Worm (Caenorhabditis elegans) whole organism, young adult: ENCODE results near the gene clec-43.

Experiments
- F10E7.11 ChIP-seq: sonication (generic microtip); optimal IDR thresholded peaks from 2 replicates; lab custom pipeline; 2017; ENCODE audit warnings: mild to moderate bottlenecking, missing genetic modification characterization, moderate library complexity, missing compliant biosample characterization
- K12H6.12 ChIP-seq: fragments of 200-800 bp; sonication (Bioruptor generic); optimal IDR thresholded peaks from 2 replicates; lab custom pipeline; 2018; ENCODE audit warnings: mild to moderate bottlenecking, missing genetic modification characterization, missing compliant biosample characterization
- ama-1 ChIP-seq, 3 experiments: fragments of 150-350 bp in 1 of 3; sonication (generic microtip) in 2 of 3; optimal IDR thresholded peaks; 2 replicates each; lab custom pipeline; 2014 to 2018; ENCODE audit warnings: missing biosample characterization in 2 of 3, missing genetic modification characterization in 2 of 3, missing genetic modification reagents in 2 of 3
- ets-4 ChIP-seq: fragments of 200-800 bp; sonication (Bioruptor generic); optimal IDR thresholded peaks from 2 replicates; lab custom pipeline; 2018; ENCODE audit warnings: mild to moderate bottlenecking, missing genetic modification characterization, missing compliant biosample characterization
- fkh-3 ChIP-seq: sonication (generic microtip); optimal IDR thresholded peaks from 2 replicates; lab custom pipeline; 2016; ENCODE audit warnings: mild to moderate bottlenecking, missing genetic modification characterization, missing compliant biosample characterization
- hmg-1.2 ChIP-seq: fragments of 200-800 bp; sonication (Bioruptor generic); IDR thresholded peaks from 2 replicates; pipeline ENCODE4 v1.3.6; 2022; ENCODE audit warnings: missing genetic modification reagents, missing genetic modification characterization, missing compliant biosample characterization
- let-607 ChIP-seq, 2 experiments: fragments of 200-800 bp in 1 of 2; sonication (Bioruptor generic) in 1 of 2; sonication (generic microtip) in 1 of 2; optimal IDR thresholded peaks; 2 replicates each; lab custom pipeline; 2016 to 2018; ENCODE audit warnings: mild to moderate bottlenecking in 2 of 2, missing compliant biosample characterization in 2 of 2, missing genetic modification characterization in 2 of 2, moderate library complexity in 2 of 2, missing genotype in 1 of 2
- nhr-179 ChIP-seq: sonication (generic microtip); optimal IDR thresholded peaks from 2 replicates; lab custom pipeline; 2016; ENCODE audit warnings: mild to moderate bottlenecking, missing genetic modification characterization, missing compliant biosample characterization
- sea-2 ChIP-seq: fragments of 200-800 bp; sonication (Bioruptor generic); IDR thresholded peaks from 2 replicates; pipeline ENCODE4 v1.3.6; 2022; ENCODE audit warnings: missing genetic modification characterization, missing compliant biosample characterization
- xnd-1 ChIP-seq: sonication (generic microtip); optimal IDR thresholded peaks from 2 replicates; lab custom pipeline; 2016; ENCODE audit warnings: missing genotype, missing genetic modification reagents, missing genetic modification characterization, missing compliant biosample characterization

ce11 chrII:905335-905734 lies 38.5 kb upstream of the clec-43 start:
- TF ChIP-seq hmg-1.2 (GFP tag; lab: Robert Waterston, UW), result no peak
- TF ChIP-seq nhr-179, result no peak
- no peak for TF ChIP-seq ets-4 (GFP tag; lab: Kevin White, UChicago)
- no peak for TF ChIP-seq xnd-1 (tag; lab: Kevin White, UChicago)
- no peak for TF ChIP-seq F10E7.11 (tag; lab: Kevin White, UChicago)
- TF ChIP-seq let-607 (tag; optimal IDR thresholded peaks at IDR 0.05; lab: Kevin White, UChicago), result no peak
- TF ChIP-seq sea-2 (GFP tag; lab: Robert Waterston, UW), result no peak
- TF ChIP-seq ama-1 (optimal IDR thresholded peaks at IDR 0.05; lab: Kevin White, UChicago), result no peak
- no peak for TF ChIP-seq ama-1 (GFP tag; optimal IDR thresholded peaks at IDR 0.05; lab: Kevin White, UChicago)
- TF ChIP-seq K12H6.12 (tag; lab: Kevin White, UChicago), result no peak
- TF ChIP-seq fkh-3 (tag; lab: Kevin White, UChicago), result no peak
